Worm (Caenorhabditis elegans) whole organism, L4 larva: Measurements from ENCODE around the gene grd-13.
"Not testable (repeated sequence)": the region's sequence is repeated elsewhere in the genome, so short reads cannot be mapped to it uniquely, and the experiment has no call there.

Source experiments
- D1046.2 ChIP-seq: fragments of 200-800 bp; sonication (Bioruptor generic); IDR thresholded peaks from 2 replicates; pipeline ENCODE4 v1.3.6; 2022; ENCODE audit warnings: missing genetic modification characterization, missing compliant biosample characterization
- R02D3.7 ChIP-seq: fragments of 150-350 bp; sonication (generic microtip); optimal IDR thresholded peaks from 3 replicates; lab custom pipeline; 2014; ENCODE audit warnings: missing biosample characterization, missing genetic modification characterization
- T20F7.1 ChIP-seq: fragments of 200-800 bp; sonication (Bioruptor generic); optimal IDR thresholded peaks from 2 replicates; lab custom pipeline; 2018; ENCODE audit warnings: mild to moderate bottlenecking, missing genetic modification characterization, missing compliant biosample characterization
- Y105C5A.15 ChIP-seq: fragments of 200-800 bp; sonication (Bioruptor generic); IDR thresholded peaks from 2 replicates; pipeline ENCODE4 v1.3.6; 2022; ENCODE audit warnings: missing genetic modification characterization, missing compliant biosample characterization
- attf-4 ChIP-seq: sonication (generic microtip); optimal IDR thresholded peaks from 3 replicates; lab custom pipeline; 2017; ENCODE audit warnings: missing biosample characterization, missing genetic modification characterization
- ceh-28 ChIP-seq: fragments of 150-350 bp; optimal IDR thresholded peaks from 2 replicates; lab custom pipeline; 2014; ENCODE audit warnings: missing biosample characterization, missing genetic modification reagents, missing genetic modification characterization
- ceh-32 ChIP-seq: sonication (generic microtip); optimal IDR thresholded peaks from 2 replicates; lab custom pipeline; 2016; ENCODE audit warnings: mild to moderate bottlenecking, missing genetic modification characterization, missing compliant biosample characterization; ENCODE audit not compliant: poor library complexity
- ceh-62 ChIP-seq: sonication (generic microtip); optimal IDR thresholded peaks from 2 replicates; lab custom pipeline; 2017; ENCODE audit warnings: missing biosample characterization, missing genetic modification characterization
- ces-1 ChIP-seq: fragments of 150-350 bp; sonication (generic microtip); optimal IDR thresholded peaks from 4 replicates; lab custom pipeline; 2014; ENCODE audit warnings: missing biosample characterization, missing genetic modification reagents, missing genetic modification characterization
- ctbp-1 ChIP-seq: fragments of 200-800 bp; sonication (Bioruptor generic); IDR thresholded peaks from 2 replicates; pipeline ENCODE4 v1.3.6; 2022; ENCODE audit warnings: missing genetic modification reagents, missing genetic modification characterization, missing compliant biosample characterization
- daf-16 ChIP-seq, 3 experiments: sonication (generic microtip); optimal IDR thresholded peaks; 2 replicates each; lab custom pipeline; 2016 to 2017; ENCODE audit warnings: missing genetic modification characterization in 3 of 3, missing genetic modification reagents in 3 of 3, mild to moderate bottlenecking in 2 of 3, missing compliant biosample characterization in 2 of 3, missing biosample characterization in 1 of 3, moderate library complexity in 1 of 3
- daf-19 ChIP-seq: fragments of 200-800 bp; sonication (Bioruptor generic); conservative IDR thresholded peaks from 2 replicates; pipeline ENCODE4 v1.3.6; 2022; ENCODE audit warnings: missing genetic modification characterization, missing compliant biosample characterization
- daf-8 ChIP-seq: fragments of 200-800 bp; sonication (Bioruptor generic); IDR thresholded peaks from 2 replicates; pipeline ENCODE4 v1.3.6; 2022; ENCODE audit warnings: missing genetic modification characterization, missing compliant biosample characterization
- dmd-9 ChIP-seq: fragments of 200-800 bp; sonication (Bioruptor generic); IDR thresholded peaks from 2 replicates; pipeline ENCODE4 v1.3.6; 2022; ENCODE audit warnings: missing genetic modification reagents, missing genetic modification characterization, missing compliant biosample characterization
- duxl-1 ChIP-seq: sonication (generic microtip); optimal IDR thresholded peaks from 2 replicates; lab custom pipeline; 2016; ENCODE audit warnings: mild to moderate bottlenecking, missing genetic modification characterization, moderate library complexity, missing compliant biosample characterization; ENCODE audit not compliant: poor library complexity
- fkh-10 ChIP-seq: fragments of 150-350 bp; optimal IDR thresholded peaks from 2 replicates; lab custom pipeline; 2014; ENCODE audit warnings: missing biosample characterization, missing genetic modification reagents, missing genetic modification characterization
- hif-1 ChIP-seq, 2 experiments: sonication (generic microtip); optimal IDR thresholded peaks; 2 replicates each; lab custom pipeline; 2016 to 2017; ENCODE audit warnings: missing compliant biosample characterization in 2 of 2, missing genetic modification characterization in 2 of 2, missing genetic modification reagents in 2 of 2, missing genotype in 2 of 2, mild to moderate bottlenecking in 1 of 2
- lim-7 ChIP-seq: fragments of 200-800 bp; sonication (Bioruptor generic); IDR thresholded peaks from 2 replicates; pipeline ENCODE4 v1.3.6; 2022; ENCODE audit warnings: missing genetic modification characterization, missing compliant biosample characterization
- lin-15B ChIP-seq: fragments of 150-350 bp; sonication (generic microtip); optimal IDR thresholded peaks from 3 replicates; lab custom pipeline; 2014; ENCODE audit warnings: missing biosample characterization, missing genetic modification characterization
- lin-38 ChIP-seq: fragments of 200-800 bp; sonication (Bioruptor generic); IDR thresholded peaks from 2 replicates; pipeline ENCODE4 v1.3.6; 2022; ENCODE audit warnings: missing genetic modification reagents, missing genetic modification characterization, missing compliant biosample characterization
- madf-5 ChIP-seq, 2 experiments: fragments of 200-800 bp; sonication (Bioruptor generic); IDR thresholded peaks; 2 replicates each; pipeline ENCODE4 v1.3.6; 2022; ENCODE audit warnings: missing compliant biosample characterization in 2 of 2, missing genetic modification characterization in 2 of 2
- mes-2 ChIP-seq: sonication (generic microtip); optimal IDR thresholded peaks from 2 replicates; lab custom pipeline; 2016; ENCODE audit warnings: missing genotype, mild to moderate bottlenecking, missing genetic modification characterization, missing compliant biosample characterization; ENCODE audit not compliant: poor library complexity, severe bottlenecking
- mxl-3 ChIP-seq: fragments of 200-800 bp; sonication (Bioruptor generic); optimal IDR thresholded peaks from 2 replicates; lab custom pipeline; 2018; ENCODE audit warnings: mild to moderate bottlenecking, missing genetic modification characterization, missing compliant biosample characterization
- nhr-111 ChIP-seq: fragments of 200-800 bp; sonication (Bioruptor generic); optimal IDR thresholded peaks from 2 replicates; lab custom pipeline; 2018; ENCODE audit warnings: mild to moderate bottlenecking, missing genetic modification characterization, missing compliant biosample characterization
- nhr-48 ChIP-seq: sonication (generic microtip); optimal IDR thresholded peaks from 2 replicates; lab custom pipeline; 2016; ENCODE audit warnings: mild to moderate bottlenecking, missing genetic modification characterization, missing compliant biosample characterization
- pha-4 ChIP-seq, 2 experiments: fragments of 150-350 bp in 1 of 2; fragments of 200-800 bp in 1 of 2; sonication (Bioruptor generic) in 1 of 2; IDR thresholded peaks in 1 of 2; optimal IDR thresholded peaks in 1 of 2; 2 replicates each; pipeline versions ENCODE4 v1.3.6 to Lab custom; 2014 to 2022; ENCODE audit warnings: missing genetic modification characterization in 2 of 2, missing genetic modification reagents in 2 of 2, missing biosample characterization in 1 of 2, missing compliant biosample characterization in 1 of 2
- pqm-1 ChIP-seq: sonication (generic microtip); optimal IDR thresholded peaks from 2 replicates; lab custom pipeline; 2017; ENCODE audit warnings: missing biosample characterization, missing genetic modification characterization
- saeg-2 ChIP-seq: fragments of 200-800 bp; sonication (Bioruptor generic); IDR thresholded peaks from 2 replicates; pipeline ENCODE4 v1.3.6; 2022; ENCODE audit warnings: missing genetic modification reagents, missing genetic modification characterization, missing compliant biosample characterization
- set-16 ChIP-seq: fragments of 200-800 bp; sonication (Bioruptor generic); IDR thresholded peaks from 2 replicates; pipeline ENCODE4 v1.3.6; 2022; ENCODE audit warnings: missing genetic modification reagents, missing genetic modification characterization, missing compliant biosample characterization
- skn-1 ChIP-seq: fragments of 150-350 bp; optimal IDR thresholded peaks from 2 replicates; lab custom pipeline; 2014; ENCODE audit warnings: missing biosample characterization, missing genetic modification characterization
- snpc-4 ChIP-seq: fragments of 150-350 bp; optimal IDR thresholded peaks from 2 replicates; lab custom pipeline; 2014; ENCODE audit warnings: missing biosample characterization, missing genetic modification characterization
- tag-97 ChIP-seq: fragments of 200-800 bp; sonication (Bioruptor generic); IDR thresholded peaks from 2 replicates; pipeline ENCODE4 v1.3.6; 2022; ENCODE audit warnings: missing genetic modification characterization, missing compliant biosample characterization
- unc-130 ChIP-seq: sonication (generic microtip); optimal IDR thresholded peaks from 2 replicates; lab custom pipeline; 2016; ENCODE audit warnings: missing genetic modification reagents, missing genetic modification characterization, missing compliant biosample characterization
- unc-62 ChIP-seq, 3 experiments: fragments of 150-350 bp in 1 of 3; sonication (generic microtip); optimal IDR thresholded peaks in 2 of 3; peaks in 1 of 3; 1 replicate in 1 of 3; 2 replicates in 2 of 3; lab custom pipeline; 2014 to 2017; ENCODE audit warnings: missing biosample characterization in 3 of 3, missing genetic modification characterization in 3 of 3, missing genetic modification reagents in 3 of 3, missing genotype in 1 of 3
- zag-1 ChIP-seq: fragments of 150-350 bp; optimal IDR thresholded peaks from 2 replicates; lab custom pipeline; 2014; ENCODE audit warnings: missing biosample characterization, missing genetic modification characterization
- zfp-2 ChIP-seq: sonication (generic microtip); optimal IDR thresholded peaks from 2 replicates; lab custom pipeline; 2016; ENCODE audit warnings: mild to moderate bottlenecking, missing genetic modification characterization, missing compliant biosample characterization
- ztf-11 ChIP-seq: fragments of 150-350 bp; optimal IDR thresholded peaks from 2 replicates; lab custom pipeline; 2014; ENCODE audit warnings: missing biosample characterization, missing genetic modification characterization

Gene grd-13

DNA sequence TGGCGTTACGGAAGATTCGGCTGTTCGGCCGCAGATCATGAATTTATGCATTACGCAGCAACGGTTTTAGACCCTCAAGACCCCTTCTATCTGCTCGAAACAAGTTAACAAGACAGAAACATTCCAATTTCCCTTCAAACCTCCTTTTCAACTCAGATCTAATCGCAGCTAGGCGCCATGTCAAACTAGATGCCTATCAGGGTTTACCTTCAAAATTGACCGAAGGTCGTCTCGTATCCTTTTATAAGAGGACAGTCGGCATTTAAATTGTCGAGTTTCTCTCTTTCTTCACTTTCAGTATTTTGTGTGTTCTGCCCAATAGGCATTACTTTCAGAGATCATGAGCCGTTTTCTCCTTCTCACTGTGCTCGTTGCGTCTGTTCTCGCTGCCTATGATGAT is at the start of gene grd-13:
TSS of gene grd-13 (plus strand) at position 291 of the 400 bp plus-strand sequence.
- TF ChIP-seq zfp-2 (no peak), unc-62 (GFP tag; optimal IDR thresholded peaks at IDR 0.05 in 1 of 2; lab: Kevin White, UChicago) (peak in 1 of 2 experiments; percentile 32), unc-62 (tag; optimal IDR thresholded peaks at IDR 0.05; lab: Kevin White, UChicago) (no peak), lin-15B (tag; lab: Kevin White, UChicago) (no peak), ztf-11 (tag; lab: Kevin White, UChicago) (no peak), lin-38 (GFP tag; lab: Robert Waterston, UW) (no peak)

DNA sequence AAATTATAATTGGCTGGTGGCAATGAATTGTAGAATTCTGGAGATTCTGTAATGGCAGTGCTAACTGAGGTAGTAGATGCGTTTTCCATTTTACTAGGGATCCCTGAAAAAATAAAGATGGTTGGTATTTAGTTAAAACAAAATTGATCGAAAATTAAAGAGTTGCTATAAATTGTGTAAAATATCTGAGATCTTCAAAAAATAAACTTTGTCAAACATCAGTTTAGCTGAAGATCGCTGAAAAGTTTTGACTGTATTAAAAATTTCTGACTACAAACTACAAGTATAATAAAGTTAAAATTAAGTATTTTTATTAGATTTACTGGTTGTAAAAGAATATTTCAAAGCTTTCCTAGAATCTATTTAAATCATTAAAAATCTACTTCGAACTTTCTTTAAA is 48.1 kb upstream of the grd-13 start, which contains the start of gene B0546.5:
TSS of gene B0546.5 (minus strand) at position 101 of the 400 bp plus-strand sequence.
- TF ChIP-seq saeg-2 (GFP tag; lab: Robert Waterston, UW); pqm-1; zag-1 (tag; lab: Kevin White, UChicago): not testable (repeated sequence)
- TF ChIP-seq, all 104 proteins: peak for 0; not testable (repeated sequence) for 104

DNA sequence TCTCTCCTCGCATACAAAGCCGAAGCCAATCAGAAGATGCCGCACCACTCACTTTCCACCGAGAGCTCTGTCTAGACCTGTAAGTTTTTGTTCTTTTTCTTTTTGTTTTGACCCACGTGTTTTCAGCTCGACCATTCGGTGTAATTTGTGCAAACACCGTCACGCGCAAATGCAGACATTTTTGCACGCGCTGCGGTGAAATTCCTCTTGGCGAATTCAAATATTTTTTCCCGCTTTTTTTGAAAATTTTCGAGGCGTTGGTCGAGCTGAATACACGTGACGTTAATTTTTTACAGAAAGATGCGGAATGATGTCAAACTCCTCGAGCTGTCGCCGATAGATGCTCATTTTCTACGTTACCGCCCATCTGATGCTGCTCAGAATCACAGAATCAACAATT is 44.0 kb upstream of the grd-13 start, which contains the start of gene C04C3.4:
TSS of gene C04C3.4 (plus strand) at position 301 of the 400 bp plus-strand sequence.
- not testable (repeated sequence) for TF ChIP-seq attf-4 (tag; lab: Kevin White, UChicago); ces-1 (GFP tag; lab: Kevin White, UChicago); R02D3.7 (tag; lab: Kevin White, UChicago)

DNA sequence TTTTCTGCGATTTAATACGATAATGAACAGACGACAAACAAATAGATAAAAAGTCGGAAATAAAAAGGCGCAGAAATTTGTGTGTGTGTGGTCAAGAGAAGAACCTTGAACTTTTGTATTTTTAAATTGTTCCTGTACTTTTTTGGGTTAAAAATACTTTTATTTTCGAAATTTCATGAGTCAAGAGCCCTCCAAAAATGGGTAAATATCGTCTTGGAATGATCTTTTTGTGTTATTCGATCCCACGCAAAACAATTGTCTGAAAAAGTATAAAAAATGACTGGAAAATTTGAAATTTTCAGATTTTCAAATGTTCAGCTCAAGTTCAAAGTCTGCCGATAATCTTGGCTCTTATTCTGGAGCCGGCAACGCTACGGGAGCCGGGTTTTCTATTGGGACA is 42.5 kb upstream of the grd-13 start, which contains the start of gene C04C3.14:
TSS of gene C04C3.14 (plus strand) at position 301 of the 400 bp plus-strand sequence.
- TF ChIP-seq snpc-4 (tag; lab: Kevin White, UChicago) (no peak), T20F7.1 (GFP tag; lab: Kevin White, UChicago) (no peak), ceh-28 (tag; lab: Kevin White, UChicago) (no peak), mxl-3 (GFP tag; lab: Kevin White, UChicago) (no peak), ceh-62 (tag; lab: Kevin White, UChicago) (no peak), duxl-1 (tag; lab: Kevin White, UChicago) (no peak)

DNA sequence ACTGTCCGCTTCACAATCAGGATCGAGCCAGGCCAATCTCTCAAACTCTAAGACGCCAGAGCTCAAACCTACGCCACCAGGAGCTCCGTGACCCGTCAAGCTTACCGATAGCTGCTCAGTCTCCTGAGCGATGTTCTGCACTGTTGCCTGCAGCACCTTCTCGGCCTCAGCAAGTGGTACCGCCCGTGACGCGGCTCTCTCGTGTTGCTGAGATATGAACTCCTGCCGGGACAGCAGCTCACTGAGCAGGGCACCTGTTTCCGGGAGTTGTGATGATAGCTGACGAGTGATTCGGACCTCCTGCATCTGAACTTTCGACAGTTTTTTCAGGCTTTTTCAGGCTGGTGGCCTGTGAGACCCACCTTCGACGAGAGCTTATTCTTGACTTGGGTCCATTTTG is 40.0 kb upstream of the grd-13 start:
- TF ChIP-seq ceh-32 (no peak), lim-7 (GFP tag; lab: Robert Waterston, UW) (no peak), hif-1 (tag; optimal IDR thresholded peaks at IDR 0.05; lab: Kevin White, UChicago) (no peak), madf-5 (GFP tag; IDR thresholded peaks at IDR 0.05; lab: Robert Waterston, UW) (no peak), unc-62 (GFP tag; optimal IDR thresholded peaks at IDR 0.05 in 1 of 2; lab: Kevin White, UChicago) (peak in 1 of 2 experiments; percentile 89), unc-62 (tag; optimal IDR thresholded peaks at IDR 0.05; lab: Kevin White, UChicago) (no peak), daf-16 (GFP tag; optimal IDR thresholded peaks at IDR 0.05; lab: Kevin White, UChicago) (no peak), daf-16 (tag; optimal IDR thresholded peaks at IDR 0.05; lab: Kevin White, UChicago) (no peak), nhr-48 (tag; lab: Kevin White, UChicago) (no peak), set-16 (GFP tag; lab: Robert Waterston, UW) (peak; percentile 82), tag-97 (GFP tag; lab: Robert Waterston, UW) (no peak), zfp-2 (no peak), skn-1 (tag; lab: Kevin White, UChicago) (no peak), pha-4 (GFP tag; IDR thresholded peaks at IDR 0.05; lab: Robert Waterston, UW) (no peak), pha-4 (tag; optimal IDR thresholded peaks at IDR 0.05; lab: Kevin White, UChicago) (no peak), dmd-9 (GFP tag; lab: Robert Waterston, UW) (no peak), D1046.2 (GFP tag; lab: Robert Waterston, UW) (no peak), ctbp-1 (no peak), Y105C5A.15 (0 out of 2 replicates have a peak, but pooled peaks have one; percentile 29), mes-2 (tag; lab: Kevin White, UChicago) (no peak), daf-8 (no peak), fkh-10 (GFP tag; lab: Kevin White, UChicago) (no peak), snpc-4 (tag; lab: Kevin White, UChicago) (no peak), unc-130 (GFP tag; lab: Kevin White, UChicago) (no peak), daf-19 (no peak), nhr-111 (no peak)
